Worm (Caenorhabditis elegans) whole organism, L2 larva: ENCODE data around the gene Y60C6A.3.

Source experiments
- C34F6.9 ChIP-seq: fragments of 150-350 bp; optimal IDR thresholded peaks from 2 replicates; lab custom pipeline; 2014; ENCODE audit warnings: missing biosample characterization, missing genetic modification characterization
- F13H6.1 ChIP-seq: sonication (generic microtip); optimal IDR thresholded peaks from 2 replicates; lab custom pipeline; 2016; ENCODE audit warnings: missing genetic modification characterization, missing compliant biosample characterization
- R02D3.7 ChIP-seq: fragments of 150-350 bp; optimal IDR thresholded peaks from 2 replicates; lab custom pipeline; 2014; ENCODE audit warnings: missing biosample characterization, missing genetic modification characterization
- Y55F3AM.14 ChIP-seq: fragments of 200-800 bp; sonication (Bioruptor generic); optimal IDR thresholded peaks from 2 replicates; lab custom pipeline; 2018; ENCODE audit warnings: mild to moderate bottlenecking, missing genetic modification characterization, missing compliant biosample characterization
- ZK546.5 ChIP-seq: sonication (generic microtip); optimal IDR thresholded peaks from 2 replicates; lab custom pipeline; 2017; ENCODE audit warnings: missing biosample characterization, missing genetic modification characterization
- alr-1 ChIP-seq: fragments of 150-350 bp; optimal IDR thresholded peaks from 2 replicates; lab custom pipeline; 2014; ENCODE audit warnings: missing biosample characterization, missing genetic modification characterization
- aly-2 ChIP-seq: fragments of 150-350 bp; optimal IDR thresholded peaks from 2 replicates; lab custom pipeline; 2014; ENCODE audit warnings: missing biosample characterization, missing genetic modification characterization
- ama-1 ChIP-seq: fragments of 150-350 bp; optimal IDR thresholded peaks from 2 replicates; lab custom pipeline; 2018; ENCODE audit warnings: inconsistent platforms
- blmp-1 ChIP-seq: sonication (generic microtip); optimal IDR thresholded peaks from 2 replicates; lab custom pipeline; 2017; ENCODE audit warnings: missing genetic modification characterization, mild to moderate bottlenecking, missing compliant biosample characterization, antibody characterized with exemption, moderate library complexity; ENCODE audit not compliant: insufficient read depth
- ceh-16 ChIP-seq: fragments of 150-350 bp; optimal IDR thresholded peaks from 2 replicates; lab custom pipeline; 2014; ENCODE audit warnings: missing biosample characterization, missing genetic modification characterization
- crh-2 ChIP-seq: sonication (generic microtip); optimal IDR thresholded peaks from 2 replicates; lab custom pipeline; 2017; ENCODE audit warnings: missing biosample characterization, missing genetic modification characterization
- dmd-4 ChIP-seq: sonication (generic microtip); optimal IDR thresholded peaks from 2 replicates; lab custom pipeline; 2017; ENCODE audit warnings: missing biosample characterization, missing genetic modification characterization
- egl-27 ChIP-seq: sonication (generic microtip); optimal IDR thresholded peaks from 3 replicates; lab custom pipeline; 2017; ENCODE audit warnings: missing biosample characterization, missing genetic modification reagents, missing genetic modification characterization
- elt-1 ChIP-seq: fragments of 150-350 bp; optimal IDR thresholded peaks from 2 replicates; lab custom pipeline; 2014; ENCODE audit warnings: missing biosample characterization, missing genetic modification characterization
- elt-3 ChIP-seq: sonication (generic microtip); optimal IDR thresholded peaks from 2 replicates; lab custom pipeline; 2017; ENCODE audit warnings: missing biosample characterization, missing genetic modification characterization
- fos-1 ChIP-seq: fragments of 150-350 bp; optimal IDR thresholded peaks from 2 replicates; lab custom pipeline; 2014; ENCODE audit warnings: missing biosample characterization, missing genetic modification characterization
- gmeb-1 ChIP-seq: fragments of 150-350 bp; optimal IDR thresholded peaks from 2 replicates; lab custom pipeline; 2014; ENCODE audit warnings: missing biosample characterization, missing genetic modification characterization
- lin-11 ChIP-seq: fragments of 150-350 bp; sonication (generic microtip); optimal IDR thresholded peaks from 2 replicates; lab custom pipeline; 2014; ENCODE audit warnings: missing biosample characterization, missing genetic modification characterization, inconsistent platforms, mixed read lengths
- lin-13 ChIP-seq: fragments of 150-350 bp; optimal IDR thresholded peaks from 2 replicates; lab custom pipeline; 2014; ENCODE audit warnings: missing biosample characterization, missing genetic modification reagents, missing genetic modification characterization
- lsy-2 ChIP-seq, 2 experiments: fragments of 150-350 bp in 1 of 2; sonication (generic microtip) in 1 of 2; optimal IDR thresholded peaks; 2 replicates each; lab custom pipeline; 2014 to 2017; ENCODE audit warnings: missing biosample characterization in 2 of 2, missing genetic modification characterization in 2 of 2
- mab-5 ChIP-seq: fragments of 150-350 bp; optimal IDR thresholded peaks from 2 replicates; lab custom pipeline; 2014; ENCODE audit warnings: missing biosample characterization, missing genetic modification characterization
- mbf-1 ChIP-seq: sonication (generic microtip); optimal IDR thresholded peaks from 2 replicates; lab custom pipeline; 2017; ENCODE audit warnings: missing biosample characterization, missing genetic modification characterization
- mdl-1 ChIP-seq, 2 experiments: fragments of 150-350 bp in 1 of 2; sonication (generic microtip) in 1 of 2; optimal IDR thresholded peaks; 2 replicates each; lab custom pipeline; 2017; ENCODE audit warnings: missing biosample characterization in 2 of 2, missing genetic modification characterization in 2 of 2
- nhr-10 ChIP-seq: sonication (generic microtip); optimal IDR thresholded peaks from 2 replicates; lab custom pipeline; 2017; ENCODE audit warnings: missing biosample characterization, missing genetic modification characterization
- nhr-11 ChIP-seq: fragments of 150-350 bp; optimal IDR thresholded peaks from 2 replicates; lab custom pipeline; 2014; ENCODE audit warnings: missing biosample characterization, missing genetic modification characterization
- nhr-12 ChIP-seq: fragments of 150-350 bp; optimal IDR thresholded peaks from 2 replicates; lab custom pipeline; 2014; ENCODE audit warnings: missing biosample characterization, missing genetic modification characterization
- nhr-129 ChIP-seq: fragments of 150-350 bp; optimal IDR thresholded peaks from 2 replicates; lab custom pipeline; 2014; ENCODE audit warnings: missing biosample characterization, missing genetic modification characterization
- nhr-21 ChIP-seq: fragments of 150-350 bp; optimal IDR thresholded peaks from 2 replicates; lab custom pipeline; 2014; ENCODE audit warnings: missing biosample characterization, missing genetic modification characterization
- nhr-237 ChIP-seq: fragments of 150-350 bp; optimal IDR thresholded peaks from 2 replicates; lab custom pipeline; 2014; ENCODE audit warnings: missing biosample characterization, missing genetic modification characterization
- nhr-25 ChIP-seq: fragments of 150-350 bp; sonication (generic microtip); optimal IDR thresholded peaks from 3 replicates; lab custom pipeline; 2014; ENCODE audit warnings: missing biosample characterization, missing genetic modification characterization
- nhr-6 ChIP-seq: fragments of 150-350 bp; optimal IDR thresholded peaks from 2 replicates; lab custom pipeline; 2014; ENCODE audit warnings: missing biosample characterization, missing genetic modification characterization
- nhr-77 ChIP-seq: fragments of 150-350 bp; optimal IDR thresholded peaks from 2 replicates; lab custom pipeline; 2014; ENCODE audit warnings: missing biosample characterization, missing genetic modification characterization
- sem-4 ChIP-seq: fragments of 150-350 bp; optimal IDR thresholded peaks from 2 replicates; lab custom pipeline; 2014; ENCODE audit warnings: missing biosample characterization, missing genetic modification reagents, missing genetic modification characterization
- skn-1 ChIP-seq: sonication (generic microtip); optimal IDR thresholded peaks from 2 replicates; lab custom pipeline; 2017; ENCODE audit warnings: missing biosample characterization, missing genetic modification characterization
- sma-3 ChIP-seq: sonication (generic microtip); optimal IDR thresholded peaks from 2 replicates; lab custom pipeline; 2016; ENCODE audit warnings: missing genetic modification reagents, missing genetic modification characterization, missing compliant biosample characterization
- sma-9 ChIP-seq, 2 experiments: fragments of 150-350 bp in 1 of 2; sonication (generic microtip) in 1 of 2; optimal IDR thresholded peaks; 2 replicates each; lab custom pipeline; 2014 to 2016; ENCODE audit warnings: missing genetic modification characterization in 2 of 2, mild to moderate bottlenecking in 1 of 2, missing biosample characterization in 1 of 2, missing compliant biosample characterization in 1 of 2, missing genetic modification reagents in 1 of 2, moderate library complexity in 1 of 2
- snpc-4 ChIP-seq: fragments of 150-350 bp; optimal IDR thresholded peaks from 2 replicates; lab custom pipeline; 2014; ENCODE audit warnings: missing biosample characterization, missing genetic modification characterization
- unc-39 ChIP-seq: fragments of 150-350 bp; optimal IDR thresholded peaks from 2 replicates; lab custom pipeline; 2014; ENCODE audit warnings: missing biosample characterization, missing genetic modification characterization
- unc-55 ChIP-seq: fragments of 150-350 bp; sonication (generic microtip); optimal IDR thresholded peaks from 3 replicates; lab custom pipeline; 2014; ENCODE audit warnings: missing biosample characterization, missing genetic modification reagents, missing genetic modification characterization
- unc-62 ChIP-seq: fragments of 150-350 bp; optimal IDR thresholded peaks from 2 replicates; lab custom pipeline; 2014; ENCODE audit warnings: missing biosample characterization, missing genetic modification reagents, missing genetic modification characterization
- zag-1 ChIP-seq: fragments of 150-350 bp; optimal IDR thresholded peaks from 2 replicates; lab custom pipeline; 2014; ENCODE audit warnings: missing biosample characterization, missing genetic modification characterization
- ztf-1 ChIP-seq: fragments of 200-800 bp; sonication (Bioruptor generic); conservative IDR thresholded peaks from 2 replicates; pipeline ENCODE4 v1.3.6; 2022; ENCODE audit warnings: missing genetic modification characterization, missing compliant biosample characterization
- ztf-11 ChIP-seq: sonication (generic microtip); optimal IDR thresholded peaks from 2 replicates; lab custom pipeline; 2017; ENCODE audit warnings: missing biosample characterization, missing genetic modification characterization
- ztf-4 ChIP-seq: fragments of 150-350 bp; optimal IDR thresholded peaks from 2 replicates; lab custom pipeline; 2014; ENCODE audit warnings: missing biosample characterization, missing genetic modification characterization

Gene Y60C6A.3

DNA sequence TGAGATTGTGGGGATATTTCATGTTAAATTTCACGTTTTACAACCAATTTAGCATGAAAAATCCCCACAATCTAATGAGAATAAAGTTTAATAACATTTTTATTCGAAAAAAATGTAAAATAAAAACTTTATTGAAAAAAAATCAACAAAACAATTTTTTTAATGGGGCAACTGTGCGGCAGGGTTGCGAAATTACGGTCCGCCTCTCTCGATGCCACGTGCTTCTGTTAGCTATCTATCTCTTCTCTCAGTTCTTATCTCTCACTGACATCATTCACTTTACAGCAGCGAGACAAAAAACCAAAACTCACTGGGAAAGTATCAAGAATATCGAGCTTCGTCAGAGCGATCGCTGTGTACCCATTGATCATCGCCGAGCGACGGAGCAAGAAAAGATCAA is 35.0 kb downstream of the Y60C6A.3 start:
- TF ChIP-seq mbf-1 (tag; lab: Kevin White, UChicago) (no peak), mdl-1 (tag; optimal IDR thresholded peaks at IDR 0.05; lab: Kevin White, UChicago) (peak in 1 of 2 experiments; percentile 22), lsy-2 (tag; optimal IDR thresholded peaks at IDR 0.05; lab: Kevin White, UChicago) (peak in 1 of 2 experiments; percentile 12), F13H6.1 (no peak), nhr-21 (tag; lab: Kevin White, UChicago) (no peak), ztf-4 (peak; percentile 50), Y55F3AM.14 (GFP tag; lab: Kevin White, UChicago) (no peak), alr-1 (tag; lab: Kevin White, UChicago) (no peak), fos-1 (tag; lab: Kevin White, UChicago) (peak; percentile 15), unc-55 (GFP tag; lab: Kevin White, UChicago) (no peak), nhr-11 (tag; lab: Kevin White, UChicago) (no peak), egl-27 (tag; lab: Kevin White, UChicago) (no peak), nhr-25 (peak; percentile 32), nhr-129 (tag; lab: Kevin White, UChicago) (peak; percentile 38), C34F6.9 (tag; lab: Kevin White, UChicago) (peak; percentile 10), crh-2 (tag; lab: Kevin White, UChicago) (peak; percentile 28)

DNA sequence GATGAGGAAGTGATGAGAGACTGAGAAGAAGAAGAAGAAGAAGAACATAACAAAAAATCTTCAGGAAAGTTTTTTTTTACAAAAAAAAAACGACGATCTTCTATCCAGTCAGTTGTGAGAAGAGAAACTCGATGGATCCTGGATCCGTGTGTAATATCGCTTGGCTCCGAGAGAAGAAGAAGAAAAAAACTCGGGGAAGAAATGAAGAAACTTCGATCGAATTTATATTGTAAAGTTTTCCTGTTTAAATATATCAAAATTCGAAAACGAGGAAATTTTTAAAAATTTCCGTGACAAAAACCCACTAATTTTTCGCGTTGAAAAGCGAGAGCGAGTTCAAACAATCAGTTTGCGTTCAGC is 37.7 kb downstream of the Y60C6A.3 start, which contains the start of gene adss-1:
TSS of gene adss-1 (minus strand) at position 101 of the 360 bp plus-strand sequence.
- no peak for TF ChIP-seq zag-1 (tag; lab: Kevin White, UChicago)
- TF ChIP-seq blmp-1, result no peak
- no peak for TF ChIP-seq ztf-1 (GFP tag; lab: Robert Waterston, UW)
- TF ChIP-seq crh-2 (tag; lab: Kevin White, UChicago), result no peak
- no peak for TF ChIP-seq ztf-11 (tag; lab: Kevin White, UChicago)
- TF ChIP-seq Y55F3AM.14 (GFP tag; lab: Kevin White, UChicago), result no peak
- TF ChIP-seq lsy-2 (tag; optimal IDR thresholded peaks at IDR 0.05; lab: Kevin White, UChicago), result no peak
- TF ChIP-seq mbf-1 (tag; lab: Kevin White, UChicago), result no peak
- TF ChIP-seq mdl-1 (tag; optimal IDR thresholded peaks at IDR 0.05; lab: Kevin White, UChicago), result no peak
- no peak for TF ChIP-seq R02D3.7 (tag; lab: Kevin White, UChicago)
- TF ChIP-seq nhr-12 (tag; lab: Kevin White, UChicago), result no peak
- TF ChIP-seq alr-1 (tag; lab: Kevin White, UChicago), result no peak
- TF ChIP-seq snpc-4 (tag; lab: Kevin White, UChicago), result no peak
- TF ChIP-seq nhr-237 (tag; lab: Kevin White, UChicago), result no peak
- no peak for TF ChIP-seq mab-5 (tag; lab: Kevin White, UChicago)
- no peak for TF ChIP-seq aly-2
- no peak for TF ChIP-seq ama-1 (lab: Kevin White, UChicago)

DNA sequence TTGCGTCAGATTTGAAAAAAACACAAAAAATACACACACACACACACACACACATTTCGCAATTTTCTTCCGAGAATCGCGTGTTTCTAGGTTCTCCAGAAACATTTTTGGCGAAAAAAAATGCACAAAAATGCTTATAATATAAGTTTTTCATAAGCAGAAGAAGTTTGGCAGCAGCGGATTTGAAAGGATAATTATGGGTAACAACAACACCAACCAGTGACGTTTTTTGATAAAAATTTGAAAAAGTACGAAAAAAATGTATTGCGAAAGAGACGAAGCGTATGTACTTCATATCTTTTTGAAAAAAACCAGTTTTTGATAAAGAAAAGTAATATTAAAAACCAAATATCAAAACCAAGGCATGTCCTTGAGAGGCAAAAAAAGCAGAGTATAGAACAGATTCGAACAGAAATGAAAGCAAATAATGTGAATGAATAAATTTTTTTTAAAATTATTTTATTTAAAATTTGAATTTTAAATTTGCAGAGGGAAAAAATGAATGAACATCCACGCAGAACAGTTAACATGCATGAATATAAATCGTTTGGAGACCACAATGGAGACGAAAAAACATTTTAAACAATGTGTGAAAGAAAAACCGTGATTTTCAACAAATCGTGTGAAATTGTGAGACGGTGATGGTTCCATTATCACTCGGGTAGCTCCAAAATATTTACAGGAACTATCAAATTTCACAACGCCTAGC is 38.2 kb downstream of the Y60C6A.3 start:
- TF ChIP-seq nhr-129 (tag; lab: Kevin White, UChicago) (peak; percentile 56), nhr-77 (no peak), sem-4 (tag; lab: Kevin White, UChicago) (no peak), F13H6.1 (no peak), lin-11 (tag; lab: Kevin White, UChicago) (no peak), skn-1 (tag; lab: Kevin White, UChicago) (no peak), unc-62 (GFP tag; lab: Kevin White, UChicago) (no peak), elt-3 (tag; lab: Kevin White, UChicago) (no peak), fos-1 (tag; lab: Kevin White, UChicago) (no peak), zag-1 (tag; lab: Kevin White, UChicago) (no peak), unc-39 (tag; lab: Kevin White, UChicago) (no peak), nhr-11 (tag; lab: Kevin White, UChicago) (no peak), ZK546.5 (no peak), alr-1 (tag; lab: Kevin White, UChicago) (no peak), sma-9 (GFP tag; optimal IDR thresholded peaks at IDR 0.05; lab: Kevin White, UChicago) (no peak), sma-9 (tag; optimal IDR thresholded peaks at IDR 0.05; lab: Kevin White, UChicago) (no peak), snpc-4 (tag; lab: Kevin White, UChicago) (no peak), nhr-21 (tag; lab: Kevin White, UChicago) (no peak), R02D3.7 (tag; lab: Kevin White, UChicago) (no peak), nhr-6 (tag; lab: Kevin White, UChicago) (no peak), C34F6.9 (tag; lab: Kevin White, UChicago) (peak; percentile 47), egl-27 (tag; lab: Kevin White, UChicago) (no peak), nhr-237 (tag; lab: Kevin White, UChicago) (no peak), nhr-12 (tag; lab: Kevin White, UChicago) (no peak), aly-2 (no peak), mdl-1 (tag; optimal IDR thresholded peaks at IDR 0.05; lab: Kevin White, UChicago) (no peak), Y55F3AM.14 (GFP tag; lab: Kevin White, UChicago) (peak; percentile 92), ceh-16 (tag; lab: Kevin White, UChicago) (no peak), nhr-10 (tag; lab: Kevin White, UChicago) (no peak), ztf-11 (tag; lab: Kevin White, UChicago) (no peak), sma-3 (GFP tag; lab: Kevin White, UChicago) (peak; percentile 7), lsy-2 (tag; optimal IDR thresholded peaks at IDR 0.05; lab: Kevin White, UChicago) (peak in 1 of 2 experiments; percentile 30), ztf-1 (GFP tag; lab: Robert Waterston, UW) (no peak), unc-55 (GFP tag; lab: Kevin White, UChicago) (peak; percentile 25), mbf-1 (tag; lab: Kevin White, UChicago) (no peak), dmd-4 (tag; lab: Kevin White, UChicago) (no peak), gmeb-1 (tag; lab: Kevin White, UChicago) (peak; percentile 29), nhr-25 (peak; percentile 51), elt-1 (tag; lab: Kevin White, UChicago) (no peak), lin-13 (GFP tag; lab: Kevin White, UChicago) (peak; percentile 64)
